Worm (Caenorhabditis elegans) whole organism, midembryonic: Measurements from ENCODE around the gene Y46G5A.39.

Experiments
- T22C8.4 ChIP-seq: fragments of 200-800 bp; sonication (Bioruptor generic); IDR thresholded peaks from 2 replicates; pipeline ENCODE4 v1.3.6; 2022; ENCODE audit warnings: missing genetic modification characterization, missing compliant biosample characterization
- cog-1 ChIP-seq: sonication (generic microtip); optimal IDR thresholded peaks from 2 replicates; lab custom pipeline; 2016; ENCODE audit warnings: missing genetic modification characterization, missing compliant biosample characterization
- flt-1 ChIP-seq: fragments of 200-800 bp; sonication (Bioruptor generic); IDR thresholded peaks from 2 replicates; pipeline ENCODE4 v1.3.6; 2022; ENCODE audit warnings: missing genetic modification characterization, missing compliant biosample characterization
- klf-2 ChIP-seq: fragments of 200-800 bp; sonication (Bioruptor generic); conservative IDR thresholded peaks from 2 replicates; pipeline ENCODE4 v1.3.6; 2022; ENCODE audit warnings: missing genetic modification reagents, missing genetic modification characterization, missing compliant biosample characterization
- med-1 ChIP-seq: sonication (generic microtip); optimal IDR thresholded peaks from 2 replicates; lab custom pipeline; 2017; ENCODE audit warnings: missing genetic modification characterization, mild to moderate bottlenecking, missing compliant biosample characterization, antibody characterized with exemption, missing genetic modification reagents; ENCODE audit not compliant: insufficient read depth
- ref-1 ChIP-seq: fragments of 200-800 bp; sonication (Bioruptor generic); conservative IDR thresholded peaks from 2 replicates; pipeline ENCODE4 v1.3.6; 2022; ENCODE audit warnings: missing genetic modification reagents, missing genetic modification characterization, missing compliant biosample characterization
- tab-1 ChIP-seq: fragments of 200-800 bp; sonication (Bioruptor generic); IDR thresholded peaks from 2 replicates; pipeline ENCODE4 v1.3.6; 2022; ENCODE audit warnings: missing genetic modification characterization, missing compliant biosample characterization
- ztf-23 ChIP-seq: fragments of 200-800 bp; sonication (Bioruptor generic); IDR thresholded peaks from 2 replicates; pipeline ENCODE4 v1.3.6; 2022; ENCODE audit warnings: missing genetic modification reagents, missing genetic modification characterization, missing compliant biosample characterization
- ztf-29 ChIP-seq: fragments of 200-800 bp; sonication (Bioruptor generic); IDR thresholded peaks from 2 replicates; pipeline ENCODE4 v1.3.6; 2022; ENCODE audit warnings: missing genetic modification reagents, missing genetic modification characterization, missing compliant biosample characterization

Gene Y46G5A.39

ce11 chrII:12756180-12756579 lies 2.6 kb upstream of the Y46G5A.39 start, which contains the start of the genes Y46G5A.7 and Y46G5A.8:
Gene Y46G5A.7, minus strand, starts transcription at chrII:12756332.
Gene Y46G5A.8, plus strand, starts transcription at chrII:12756338.
- TF ChIP-seq klf-2 (no peak), tab-1 (GFP tag; lab: Robert Waterston, UW) (no peak), ztf-29 (GFP tag; lab: Robert Waterston, UW) (no peak), T22C8.4 (GFP tag; lab: Robert Waterston, UW) (peak; percentile 58; the same call in 1 of the 2 replicates)

ce11 chrII:12749720-12750119 lies 3.9 kb downstream of the Y46G5A.39 start:
- TF ChIP-seq tab-1 (GFP tag; lab: Robert Waterston, UW), result 0 out of 2 replicates have a peak, but pooled peaks have one; percentile 63

ce11 chrII:12739306-12739705 lies 14.3 kb downstream of the Y46G5A.39 start:
- no peak for TF ChIP-seq med-1
- no peak for TF ChIP-seq ref-1
- no peak for TF ChIP-seq klf-2
- no peak for TF ChIP-seq cog-1 (tag; lab: Kevin White, UChicago)
- TF ChIP-seq ztf-23 (GFP tag; lab: Robert Waterston, UW), result no peak

ce11 chrII:12738284-12739201 lies 15.1 kb downstream of the Y46G5A.39 start, which contains the start of gene pisy-1:
Gene pisy-1, minus strand, starts transcription at chrII:12738334.
- TF ChIP-seq ref-1 (no peak), cog-1 (tag; lab: Kevin White, UChicago) (peak; percentile 19), T22C8.4 (GFP tag; lab: Robert Waterston, UW) (no peak), flt-1 (no peak), klf-2 (no peak), ztf-29 (GFP tag; lab: Robert Waterston, UW) (no peak), med-1 (no peak)

- TF ChIP-seq ztf-23 (GFP tag; lab: Robert Waterston, UW) (no peak), cog-1 (tag; lab: Kevin White, UChicago) (no peak), ref-1 (no peak), T22C8.4 (GFP tag; lab: Robert Waterston, UW) (no peak), ztf-29 (GFP tag; lab: Robert Waterston, UW) (no peak)
Observed at ce11 chrII:12736579-12736978, 17.0 kb downstream of the Y46G5A.39 start, which contains the start of gene snrp-200. Gene snrp-200, minus strand, starts transcription at chrII:12736910.

ce11 chrII:12729952-12730351 lies 23.7 kb downstream of the Y46G5A.39 start:
- TF ChIP-seq klf-2, result no peak
- no peak for TF ChIP-seq ref-1

- no peak for TF ChIP-seq ztf-23 (GFP tag; lab: Robert Waterston, UW)
Observed at ce11 chrII:12728608-12729007, 25.0 kb downstream of the Y46G5A.39 start.

ce11 chrII:12727871-12728270 lies 25.8 kb downstream of the Y46G5A.39 start:
- no peak for TF ChIP-seq flt-1
- no peak for TF ChIP-seq ztf-23 (GFP tag; lab: Robert Waterston, UW)
- no peak for TF ChIP-seq ref-1

ce11 chrII:12726704-12727103 lies 26.9 kb downstream of the Y46G5A.39 start:
- TF ChIP-seq med-1, result no peak
- TF ChIP-seq tab-1 (GFP tag; lab: Robert Waterston, UW), result no peak
- TF ChIP-seq ztf-29 (GFP tag; lab: Robert Waterston, UW), result no peak
- no peak for TF ChIP-seq ref-1
- TF ChIP-seq cog-1 (tag; lab: Kevin White, UChicago), result no peak
- no peak for TF ChIP-seq ztf-23 (GFP tag; lab: Robert Waterston, UW)
- no peak for TF ChIP-seq flt-1
- no peak for TF ChIP-seq klf-2
- no peak for TF ChIP-seq T22C8.4 (GFP tag; lab: Robert Waterston, UW)

ce11 chrII:12722685-12723287 lies 30.8 kb downstream of the Y46G5A.39 start:
- TF ChIP-seq ztf-23 (GFP tag; lab: Robert Waterston, UW) (no peak), cog-1 (tag; lab: Kevin White, UChicago) (no peak), ref-1 (no peak)

- TF ChIP-seq flt-1 (no peak), T22C8.4 (GFP tag; lab: Robert Waterston, UW) (no peak), ztf-23 (GFP tag; lab: Robert Waterston, UW) (no peak), ref-1 (no peak)
Observed at ce11 chrII:12722049-12722448, 31.6 kb downstream of the Y46G5A.39 start.
